Fruit fly (Drosophila melanogaster) whole organism, embryonic: ENCODE data around the gene KFase.

ENCODE experiments used
- Atf-2 ChIP-seq: fragments of 200-800 bp; sonication (Bioruptor generic); optimal IDR thresholded peaks from 2 replicates; lab custom pipeline; 2016; ENCODE audit warnings: missing biosample characterization, missing genetic modification characterization
- BtbVII ChIP-seq: fragments of 200-800 bp; sonication (Bioruptor generic); optimal IDR thresholded peaks from 3 replicates; lab custom pipeline; 2017; ENCODE audit warnings: missing biosample characterization, mild to moderate bottlenecking, missing genetic modification characterization
- CG11695 ChIP-seq: fragments of 200-800 bp; sonication (Bioruptor generic); IDR thresholded peaks from 3 replicates; pipeline ENCODE4 v1.3.6; 2022; ENCODE audit warnings: missing biosample characterization, missing genetic modification characterization
- CG14860 ChIP-seq: fragments of 200-800 bp; sonication (Bioruptor generic); IDR thresholded peaks from 3 replicates; pipeline ENCODE4 v1.3.6; 2022; ENCODE audit warnings: missing biosample characterization, missing genetic modification characterization; ENCODE audit not compliant: partially characterized antibody
- CG18011 ChIP-seq: fragments of 200-800 bp; sonication (Bioruptor generic); optimal IDR thresholded peaks from 2 replicates; lab custom pipeline; 2017; ENCODE audit warnings: missing biosample characterization, missing genetic modification characterization, mild to moderate bottlenecking, moderate library complexity, missing genotype
- CG2875 ChIP-seq: fragments of 200-800 bp; sonication (Bioruptor generic); optimal IDR thresholded peaks from 2 replicates; lab custom pipeline; 2017; ENCODE audit warnings: missing biosample characterization, mild to moderate bottlenecking, missing genetic modification characterization, missing genetic modification reagents
- CG30020 ChIP-seq: fragments of 200-800 bp; optimal IDR thresholded peaks from 2 replicates; lab custom pipeline; 2019; ENCODE audit warnings: missing biosample characterization, mild to moderate bottlenecking, missing genetic modification characterization, moderate library complexity
- CG30431 ChIP-seq: fragments of 200-800 bp; sonication (Bioruptor generic); optimal IDR thresholded peaks from 2 replicates; lab custom pipeline; 2017; ENCODE audit warnings: missing biosample characterization, missing genetic modification characterization
- CG32532 ChIP-seq: fragments of 200-800 bp; sonication (Bioruptor generic); IDR thresholded peaks from 2 replicates; pipeline ENCODE4 v1.3.6; 2022; ENCODE audit warnings: missing biosample characterization, missing genetic modification characterization
- CG3407 ChIP-seq: fragments of 200-800 bp; sonication (Bioruptor generic); optimal IDR thresholded peaks from 2 replicates; lab custom pipeline; 2018; ENCODE audit warnings: missing biosample characterization, mild to moderate bottlenecking, missing genetic modification characterization
- CG34376 ChIP-seq: fragments of 200-800 bp; sonication (Bioruptor generic); optimal IDR thresholded peaks from 2 replicates; lab custom pipeline; 2018; ENCODE audit warnings: missing biosample characterization, mild to moderate bottlenecking, missing genetic modification characterization
- CG6683 ChIP-seq: fragments of 200-800 bp; sonication (Bioruptor generic); optimal IDR thresholded peaks from 2 replicates; lab custom pipeline; 2017; ENCODE audit warnings: missing biosample characterization, mild to moderate bottlenecking, missing genetic modification characterization, missing genetic modification reagents
- CG6813 ChIP-seq: fragments of 200-800 bp; sonication (Bioruptor generic); optimal IDR thresholded peaks from 2 replicates; lab custom pipeline; 2017; ENCODE audit warnings: missing biosample characterization, missing genetic modification characterization, mild to moderate bottlenecking, moderate library complexity, missing genetic modification reagents
- CG7271 ChIP-seq: fragments of 200-800 bp; sonication (Bioruptor generic); optimal IDR thresholded peaks from 2 replicates; lab custom pipeline; 2018; ENCODE audit warnings: missing biosample characterization, mild to moderate bottlenecking, missing genetic modification characterization, moderate library complexity
- CG7745 ChIP-seq: fragments of 200-800 bp; sonication (Bioruptor generic); optimal IDR thresholded peaks from 2 replicates; lab custom pipeline; 2018; ENCODE audit warnings: missing biosample characterization, mild to moderate bottlenecking, missing genetic modification characterization, moderate library complexity
- CG8478 ChIP-seq: fragments of >200 bp; optimal IDR thresholded peaks from 2 replicates; lab custom pipeline; 2018
- Chrac-16 ChIP-seq: fragments of 200-800 bp; sonication (Bioruptor generic); optimal IDR thresholded peaks from 3 replicates; lab custom pipeline; 2016; ENCODE audit warnings: missing biosample characterization, missing genetic modification characterization
- CkIIα-i1 ChIP-seq: fragments of 200-800 bp; sonication (Bioruptor generic); IDR thresholded peaks from 2 replicates; pipeline ENCODE4 v1.3.6; 2022; ENCODE audit warnings: missing biosample characterization, missing genetic modification characterization
- D19A ChIP-seq: fragments of 200-800 bp; optimal IDR thresholded peaks from 3 replicates; lab custom pipeline; 2019; ENCODE audit warnings: missing biosample characterization, mild to moderate bottlenecking, missing genetic modification characterization, moderate library complexity
- Dek ChIP-seq: fragments of 200-800 bp; sonication (Bioruptor generic); optimal IDR thresholded peaks from 3 replicates; lab custom pipeline; 2019; ENCODE audit warnings: missing biosample characterization, mild to moderate bottlenecking, missing genetic modification characterization, moderate library complexity
- Elba2 ChIP-seq: fragments of 200-800 bp; sonication (Bioruptor generic); optimal IDR thresholded peaks from 3 replicates; lab custom pipeline; 2016; ENCODE audit warnings: missing biosample characterization, missing genetic modification characterization
- HHEX ChIP-seq: fragments of 200-800 bp; sonication (Bioruptor generic); optimal IDR thresholded peaks from 3 replicates; lab custom pipeline; 2017; ENCODE audit warnings: missing biosample characterization, mild to moderate bottlenecking, missing genetic modification characterization, missing genetic modification reagents
- HLHmδ ChIP-seq: fragments of 200-800 bp; sonication (Bioruptor generic); optimal IDR thresholded peaks from 2 replicates; lab custom pipeline; 2018; ENCODE audit warnings: missing biosample characterization, mild to moderate bottlenecking, missing genetic modification characterization, moderate library complexity
- Hr39 ChIP-seq: fragments of >200 bp; optimal IDR thresholded peaks from 2 replicates; lab custom pipeline; 2017
- Hsf ChIP-seq: fragments of 200-800 bp; sonication (Bioruptor generic); optimal IDR thresholded peaks from 3 replicates; lab custom pipeline; 2016; ENCODE audit warnings: missing biosample characterization, missing genetic modification characterization
- Kr ChIP-seq: fragments of 200-800 bp; sonication (Bioruptor generic); optimal IDR thresholded peaks from 2 replicates; lab custom pipeline; 2017; ENCODE audit warnings: missing biosample characterization, mild to moderate bottlenecking, missing genetic modification characterization
- MESR4 ChIP-seq: fragments of 200-800 bp; sonication (Bioruptor generic); optimal IDR thresholded peaks from 2 replicates; lab custom pipeline; 2018; ENCODE audit warnings: missing biosample characterization, mild to moderate bottlenecking, missing genetic modification characterization, moderate library complexity
- NC2β ChIP-seq: fragments of 200-800 bp; sonication (Bioruptor generic); optimal IDR thresholded peaks from 2 replicates; lab custom pipeline; 2016; ENCODE audit warnings: missing biosample characterization, missing genetic modification characterization
- PHDP ChIP-seq: fragments of 200-800 bp; sonication (Bioruptor generic); optimal IDR thresholded peaks from 3 replicates; lab custom pipeline; 2018; ENCODE audit warnings: missing biosample characterization, mild to moderate bottlenecking, missing genetic modification characterization, moderate library complexity
- Pdp1 ChIP-seq, 2 experiments: fragments of 200-800 bp; sonication (Bioruptor generic); optimal IDR thresholded peaks; 3 replicates each; lab custom pipeline; 2016; ENCODE audit warnings: missing biosample characterization in 2 of 2, missing genetic modification characterization in 2 of 2, mild to moderate bottlenecking in 1 of 2, moderate library complexity in 1 of 2
- Rfx ChIP-seq: fragments of 200-800 bp; sonication (Bioruptor generic); IDR thresholded peaks from 2 replicates; pipeline ENCODE4 v1.3.6; 2022; ENCODE audit warnings: missing biosample characterization, missing genetic modification characterization
- Sry-β ChIP-seq: fragments of 200-800 bp; sonication (Bioruptor generic); optimal IDR thresholded peaks from 2 replicates; lab custom pipeline; 2018; ENCODE audit warnings: missing biosample characterization, mild to moderate bottlenecking, missing genetic modification characterization, moderate library complexity
- Vsx1 ChIP-seq: fragments of 200-800 bp; sonication (Bioruptor generic); optimal IDR thresholded peaks from 2 replicates; lab custom pipeline; 2017; ENCODE audit warnings: missing biosample characterization, mild to moderate bottlenecking, missing genetic modification characterization, missing genetic modification reagents
- bigmax ChIP-seq: fragments of 200-800 bp; sonication (Bioruptor generic); optimal IDR thresholded peaks from 2 replicates; lab custom pipeline; 2018; ENCODE audit warnings: missing biosample characterization, mild to moderate bottlenecking, missing genetic modification characterization
- bsh ChIP-seq, 2 experiments: fragments of 200-800 bp; sonication (Bioruptor generic); optimal IDR thresholded peaks; 2 replicates each; lab custom pipeline; 2017 to 2018; ENCODE audit warnings: mild to moderate bottlenecking in 2 of 2, missing biosample characterization in 2 of 2, missing genetic modification characterization in 2 of 2, moderate library complexity in 1 of 2
- crp ChIP-seq, 2 experiments: fragments of 200-800 bp; sonication (Bioruptor generic); optimal IDR thresholded peaks; 2 replicates in 1 of 2; 3 replicates in 1 of 2; lab custom pipeline; 2017; ENCODE audit warnings: missing biosample characterization in 2 of 2, missing genetic modification characterization in 2 of 2, mild to moderate bottlenecking in 1 of 2, moderate library complexity in 1 of 2
- danr ChIP-seq: fragments of 200-800 bp; sonication (Bioruptor generic); IDR thresholded peaks from 2 replicates; pipeline ENCODE4 v1.3.6; 2022; ENCODE audit warnings: missing biosample characterization, missing genetic modification characterization
- fru ChIP-seq: fragments of >200 bp; optimal IDR thresholded peaks from 2 replicates; lab custom pipeline; 2017
- gfzf ChIP-seq: fragments of 200-800 bp; sonication (Bioruptor generic); optimal IDR thresholded peaks from 2 replicates; lab custom pipeline; 2016; ENCODE audit warnings: missing biosample characterization, mild to moderate bottlenecking, missing genetic modification characterization, moderate library complexity
- gsb-n ChIP-seq: fragments of 200-800 bp; sonication (Bioruptor generic); optimal IDR thresholded peaks from 3 replicates; lab custom pipeline; 2018; ENCODE audit warnings: missing biosample characterization, mild to moderate bottlenecking, missing genetic modification characterization
- ham ChIP-seq: fragments of 200-800 bp; sonication (Bioruptor generic); IDR thresholded peaks from 2 replicates; pipeline ENCODE4 v1.3.6; 2022; ENCODE audit warnings: missing biosample characterization, missing genetic modification characterization
- kah ChIP-seq: fragments of 200-800 bp; sonication (Bioruptor generic); optimal IDR thresholded peaks from 2 replicates; lab custom pipeline; 2018; ENCODE audit warnings: missing biosample characterization, mild to moderate bottlenecking, missing genetic modification characterization
- ken ChIP-seq: fragments of 200-800 bp; sonication (Bioruptor generic); IDR thresholded peaks from 3 replicates; pipeline ENCODE4 v1.3.6; 2022; ENCODE audit warnings: missing biosample characterization, missing genetic modification characterization
- kni ChIP-seq: fragments of 200-800 bp; sonication (Bioruptor generic); optimal IDR thresholded peaks from 3 replicates; lab custom pipeline; 2017; ENCODE audit warnings: mild to moderate bottlenecking, missing biosample characterization, missing genetic modification reagents, missing genetic modification characterization
- org-1 ChIP-seq: fragments of 200-800 bp; sonication (Bioruptor generic); optimal IDR thresholded peaks from 2 replicates; lab custom pipeline; 2017; ENCODE audit warnings: missing biosample characterization, missing genetic modification characterization
- rib ChIP-seq: fragments of 200-800 bp; sonication (Bioruptor generic); IDR thresholded peaks from 2 replicates; pipeline ENCODE4 v1.3.6; 2022; ENCODE audit warnings: missing biosample characterization, missing genetic modification characterization
- sim ChIP-seq: fragments of 200-800 bp; sonication (Bioruptor generic); IDR thresholded peaks from 2 replicates; pipeline ENCODE4 v1.3.6; 2022; ENCODE audit warnings: missing biosample characterization, missing genetic modification characterization
- usp ChIP-seq: fragments of >200 bp; optimal IDR thresholded peaks from 2 replicates; lab custom pipeline; 2017; ENCODE audit warnings: missing biosample characterization, missing genetic modification characterization
- zen2 ChIP-seq: fragments of 200-800 bp; sonication (Bioruptor generic); IDR thresholded peaks from 3 replicates; pipeline ENCODE4 v1.3.6; 2022; ENCODE audit warnings: missing biosample characterization, missing genetic modification characterization; ENCODE audit not compliant: partially characterized antibody

KFase gene

dm6 chr2L:6455032-6455954 is 33.3 kb downstream of the KFase start, which contains the start of gene retm (continued):
- TF ChIP-seq CG7271 (peak; percentile 20), CG7745 (tag; lab: Kevin White, UChicago) (peak; percentile 57), CG6683 (GFP tag; lab: Kevin White, UChicago) (no peak), Kr (GFP tag; lab: Kevin White, UChicago) (no peak), usp (GFP tag; lab: Kevin White, UChicago) (no peak), rib (GFP tag; lab: Robert Waterston, UW) (no peak), gsb-n (tag; lab: Kevin White, UChicago) (no peak), bigmax (GFP tag; lab: Kevin White, UChicago) (peak; percentile 52), ken (GFP tag; lab: Robert Waterston, UW) (0 out of 3 replicates have a peak, but pooled peaks have one; percentile 4), org-1 (no peak), kah (GFP tag; lab: Kevin White, UChicago) (no peak), Atf-2 (no peak), HLHmδ (peak; percentile 50), Chrac-16 (GFP tag; lab: Kevin White, UChicago) (no peak), Dek (no peak), Rfx (GFP tag; lab: Robert Waterston, UW) (peak; percentile 23; the same call in 1 of the 2 replicates), Pdp1 (GFP tag; optimal IDR thresholded peaks at IDR 0.05; lab: Kevin White, UChicago) (peak in 1 of 2 experiments; percentile 92), MESR4 (peak; percentile 57), fru (lab: Kevin White, UChicago) (no peak), zen2 (GFP tag; lab: Robert Waterston, UW) (no peak), bsh (GFP tag; optimal IDR thresholded peaks at IDR 0.05; lab: Kevin White, UChicago) (no peak), CG2875 (peak; percentile 7), Elba2 (peak; percentile 27), CG14860 (GFP tag; lab: Robert Waterston, UW) (no peak), D19A (peak; percentile 14), sim (GFP tag; lab: Robert Waterston, UW) (no peak), ham (GFP tag; lab: Robert Waterston, UW) (no peak), kni (GFP tag; lab: Kevin White, UChicago) (peak; percentile 28), danr (GFP tag; lab: Robert Waterston, UW) (no peak), CG11695 (GFP tag; lab: Robert Waterston, UW) (0 out of 3 replicates have a peak, but pooled peaks have one; percentile 13), CG32532 (GFP tag; lab: Robert Waterston, UW) (peak; percentile 25; the same call in 1 of the 2 replicates), HHEX (GFP tag; lab: Kevin White, UChicago) (no peak), Sry-β (no peak), CG8478 (no peak), PHDP (no peak), CG30020 (peak; percentile 50), CG34376 (peak; percentile 2), CG6813 (GFP tag; lab: Kevin White, UChicago) (peak; percentile 10), CG3407 (GFP tag; lab: Kevin White, UChicago) (no peak), NC2β (GFP tag; lab: Kevin White, UChicago) (no peak), Hsf (GFP tag; lab: Kevin White, UChicago) (no peak), gfzf (GFP tag; lab: Kevin White, UChicago) (no peak), BtbVII (GFP tag; lab: Kevin White, UChicago) (no peak), CkIIα-i1 (no peak), crp (GFP tag; optimal IDR thresholded peaks at IDR 0.05; lab: Kevin White, UChicago) (no peak), Vsx1 (GFP tag; lab: Kevin White, UChicago) (no peak), Hr39 (lab: Kevin White, UChicago) (no peak), CG30431 (GFP tag; lab: Kevin White, UChicago) (no peak), CG18011 (GFP tag; lab: Kevin White, UChicago) (no peak)
